Fruit fly (Drosophila melanogaster) whole organism, embryonic: ENCODE measurements around the gene CG43163.
A peak's percentile ranks its signal among the peaks of the same experiment; 100 is the strongest.

Experiments used
- ATbp ChIP-seq: fragments of 200-800 bp; sonication (Bioruptor generic); optimal IDR thresholded peaks from 2 replicates; lab custom pipeline; 2017; ENCODE audit warnings: missing biosample characterization, mild to moderate bottlenecking, missing genetic modification characterization, missing genetic modification reagents
- CG10209 ChIP-seq: fragments of 200-800 bp; sonication (Bioruptor generic); optimal IDR thresholded peaks from 3 replicates; lab custom pipeline; 2017; ENCODE audit warnings: missing biosample characterization, mild to moderate bottlenecking, missing genetic modification characterization, missing genetic modification reagents
- CG1024 ChIP-seq: fragments of 200-800 bp; sonication (Bioruptor generic); IDR thresholded peaks from 2 replicates; pipeline ENCODE4 v1.3.6; 2022; ENCODE audit warnings: missing biosample characterization, missing genetic modification characterization
- CG12744 ChIP-seq: fragments of 200-800 bp; sonication (Bioruptor generic); optimal IDR thresholded peaks from 2 replicates; lab custom pipeline; 2016; ENCODE audit warnings: missing biosample characterization, missing genetic modification characterization
- CG14014 ChIP-seq: fragments of 200-800 bp; sonication (Bioruptor generic); IDR thresholded peaks from 2 replicates; pipeline ENCODE4 v1.3.6; 2022; ENCODE audit warnings: missing biosample characterization, missing genetic modification characterization
- CG15011 ChIP-seq: fragments of 200-800 bp; sonication (Bioruptor generic); optimal IDR thresholded peaks from 3 replicates; lab custom pipeline; 2018; ENCODE audit warnings: missing biosample characterization, mild to moderate bottlenecking, missing genetic modification characterization
- CG1529 ChIP-seq: fragments of 200-800 bp; sonication (Bioruptor generic); optimal IDR thresholded peaks from 3 replicates; lab custom pipeline; 2018; ENCODE audit warnings: missing biosample characterization, missing genetic modification characterization
- CG17359 ChIP-seq: fragments of 200-800 bp; sonication (Bioruptor generic); optimal IDR thresholded peaks from 3 replicates; lab custom pipeline; 2018; ENCODE audit warnings: missing biosample characterization, mild to moderate bottlenecking, missing genetic modification characterization, moderate library complexity
- CG2116 ChIP-seq: fragments of 200-800 bp; sonication (Bioruptor generic); optimal IDR thresholded peaks from 3 replicates; lab custom pipeline; 2018; ENCODE audit warnings: missing biosample characterization, mild to moderate bottlenecking, missing genetic modification characterization
- CG2199 ChIP-seq: fragments of 200-800 bp; sonication (Bioruptor generic); IDR thresholded peaks from 3 replicates; pipeline ENCODE4 v1.3.6; 2022; ENCODE audit warnings: missing biosample characterization, missing genetic modification characterization
- CG3995 ChIP-seq: fragments of 200-800 bp; sonication (Bioruptor generic); optimal IDR thresholded peaks from 3 replicates; lab custom pipeline; 2016; ENCODE audit warnings: missing biosample characterization, missing genetic modification characterization
- CG43689 ChIP-seq: fragments of 200-800 bp; sonication (Bioruptor generic); IDR thresholded peaks from 2 replicates; pipeline ENCODE4 v1.3.6; 2022; ENCODE audit warnings: missing biosample characterization, missing genetic modification characterization
- CG4854 ChIP-seq: fragments of 200-800 bp; sonication (Bioruptor generic); optimal IDR thresholded peaks from 2 replicates; lab custom pipeline; 2016; ENCODE audit warnings: missing biosample characterization, missing genetic modification characterization, inconsistent platforms
- CG7928 ChIP-seq: fragments of 200-800 bp; sonication (Bioruptor generic); optimal IDR thresholded peaks from 2 replicates; lab custom pipeline; 2017; ENCODE audit warnings: missing biosample characterization, mild to moderate bottlenecking, missing genetic modification characterization
- D19A ChIP-seq: fragments of 200-800 bp; optimal IDR thresholded peaks from 3 replicates; lab custom pipeline; 2019; ENCODE audit warnings: missing biosample characterization, mild to moderate bottlenecking, missing genetic modification characterization, moderate library complexity
- Dek ChIP-seq: fragments of 200-800 bp; sonication (Bioruptor generic); optimal IDR thresholded peaks from 3 replicates; lab custom pipeline; 2019; ENCODE audit warnings: missing biosample characterization, mild to moderate bottlenecking, missing genetic modification characterization, moderate library complexity
- Dll ChIP-seq: fragments of 200-800 bp; sonication (Bioruptor generic); IDR thresholded peaks from 4 replicates; pipeline ENCODE4 v1.3.6; 2022; ENCODE audit warnings: missing biosample characterization, missing genetic modification characterization; ENCODE audit not compliant: partially characterized antibody
- Ets65A ChIP-seq: fragments of 200-800 bp; sonication (Bioruptor generic); peaks from one replicate; lab custom pipeline; 2016; ENCODE audit warnings: missing biosample characterization, missing genetic modification characterization
- Hmx ChIP-seq: fragments of 200-800 bp; sonication (Bioruptor generic); optimal IDR thresholded peaks from 2 replicates; lab custom pipeline; 2016; ENCODE audit warnings: missing biosample characterization, missing genetic modification characterization
- NfI ChIP-seq: fragments of 200-800 bp; sonication (Bioruptor generic); optimal IDR thresholded peaks from 3 replicates; lab custom pipeline; 2018; ENCODE audit warnings: missing biosample characterization, mild to moderate bottlenecking, missing genetic modification characterization, moderate library complexity
- Pdp1 ChIP-seq, 2 experiments: fragments of 200-800 bp; sonication (Bioruptor generic); optimal IDR thresholded peaks; 3 replicates each; lab custom pipeline; 2016; ENCODE audit warnings: missing biosample characterization in 2 of 2, missing genetic modification characterization in 2 of 2, mild to moderate bottlenecking in 1 of 2, moderate library complexity in 1 of 2
- Side ChIP-seq: fragments of 200-800 bp; sonication (Bioruptor generic); optimal IDR thresholded peaks from 2 replicates; lab custom pipeline; 2016; ENCODE audit warnings: missing biosample characterization, missing genetic modification characterization
- Trl ChIP-seq, 3 experiments: fragments of >200 bp in 2 of 3; fragments of 200-800 bp in 1 of 3; sonication (Bioruptor generic) in 1 of 3; optimal IDR thresholded peaks; 2 replicates in 1 of 3; 3 replicates in 2 of 3; lab custom pipeline; 2016 to 2017; ENCODE audit warnings: missing biosample characterization in 1 of 3, missing genetic modification characterization in 1 of 3
- Usf ChIP-seq: fragments of 200-800 bp; sonication (Bioruptor generic); optimal IDR thresholded peaks from 2 replicates; lab custom pipeline; 2017; ENCODE audit warnings: missing genotype, missing biosample characterization, missing genetic modification characterization
- chm ChIP-seq: fragments of 200-800 bp; sonication (Bioruptor generic); IDR thresholded peaks from 2 replicates; pipeline ENCODE4 v1.3.6; 2022; ENCODE audit warnings: missing biosample characterization, missing genetic modification characterization
- emc ChIP-seq: fragments of 200-800 bp; sonication (Bioruptor generic); optimal IDR thresholded peaks from 2 replicates; lab custom pipeline; 2016; ENCODE audit warnings: missing biosample characterization, missing genetic modification characterization
- ftz-f1 ChIP-seq: fragments of 200-800 bp; sonication (Bioruptor generic); optimal IDR thresholded peaks from 2 replicates; lab custom pipeline; 2016; ENCODE audit warnings: missing biosample characterization, missing genetic modification characterization
- gcm ChIP-seq: fragments of 200-800 bp; sonication (Bioruptor generic); optimal IDR thresholded peaks from 2 replicates; lab custom pipeline; 2019; ENCODE audit warnings: missing biosample characterization, mild to moderate bottlenecking, missing genetic modification characterization, moderate library complexity
- hb ChIP-seq: fragments of 200-800 bp; sonication (Bioruptor generic); IDR thresholded peaks from 3 replicates; pipeline ENCODE4 v1.3.6; 2022; ENCODE audit warnings: missing biosample characterization, missing genetic modification characterization; ENCODE audit not compliant: partially characterized antibody
- jumu ChIP-seq: fragments of 200-800 bp; sonication (Bioruptor generic); optimal IDR thresholded peaks from 3 replicates; lab custom pipeline; 2016; ENCODE audit warnings: missing biosample characterization, missing genetic modification characterization
- kni ChIP-seq: fragments of 200-800 bp; sonication (Bioruptor generic); optimal IDR thresholded peaks from 3 replicates; lab custom pipeline; 2017; ENCODE audit warnings: mild to moderate bottlenecking, missing biosample characterization, missing genetic modification reagents, missing genetic modification characterization
- luna ChIP-seq: fragments of 200-800 bp; sonication (Bioruptor generic); optimal IDR thresholded peaks from 2 replicates; lab custom pipeline; 2016; ENCODE audit warnings: missing biosample characterization, missing genetic modification characterization
- oc ChIP-seq: fragments of 200-800 bp; sonication (Bioruptor generic); optimal IDR thresholded peaks from 2 replicates; lab custom pipeline; 2018; ENCODE audit warnings: missing biosample characterization, mild to moderate bottlenecking, missing genetic modification characterization, moderate library complexity
- onecut ChIP-seq: fragments of 200-800 bp; sonication (Bioruptor generic); IDR thresholded peaks from 2 replicates; pipeline ENCODE4 v1.3.6; 2022; ENCODE audit warnings: missing biosample characterization, missing genetic modification characterization
- psq ChIP-seq: fragments of 200-800 bp; sonication (Bioruptor generic); optimal IDR thresholded peaks from 2 replicates; lab custom pipeline; 2017; ENCODE audit warnings: missing biosample characterization, missing genetic modification characterization
- row ChIP-seq: fragments of 200-800 bp; sonication (Bioruptor generic); IDR thresholded peaks from 3 replicates; pipeline ENCODE4 v1.3.6; 2022; ENCODE audit warnings: missing biosample characterization, missing genetic modification characterization
- sd ChIP-seq: fragments of 200-800 bp; sonication (Bioruptor generic); optimal IDR thresholded peaks from 3 replicates; lab custom pipeline; 2018; ENCODE audit warnings: missing biosample characterization, mild to moderate bottlenecking, missing genetic modification characterization, moderate library complexity
- sens ChIP-seq: fragments of 200-800 bp; sonication (Bioruptor generic); peaks from one replicate; lab custom pipeline; 2016; ENCODE audit warnings: missing biosample characterization, missing genetic modification characterization
- slou ChIP-seq: fragments of 200-800 bp; sonication (Bioruptor generic); optimal IDR thresholded peaks from 3 replicates; lab custom pipeline; 2016; ENCODE audit warnings: missing biosample characterization, missing genetic modification characterization
- sob ChIP-seq: fragments of 200-800 bp; sonication (Bioruptor generic); IDR thresholded peaks from 2 replicates; pipeline ENCODE4 v1.3.6; 2022; ENCODE audit warnings: missing biosample characterization, missing genetic modification characterization
- sqz ChIP-seq: fragments of 200-800 bp; sonication (Bioruptor generic); optimal IDR thresholded peaks from 3 replicates; lab custom pipeline; 2018; ENCODE audit warnings: missing biosample characterization, mild to moderate bottlenecking, missing genetic modification characterization
- stc ChIP-seq: fragments of 200-800 bp; sonication (Bioruptor generic); IDR thresholded peaks from 2 replicates; pipeline ENCODE4 v1.3.6; 2022; ENCODE audit warnings: missing biosample characterization, missing genetic modification characterization
- sug ChIP-seq: fragments of 200-800 bp; optimal IDR thresholded peaks from 2 replicates; lab custom pipeline; 2019; ENCODE audit warnings: missing biosample characterization, mild to moderate bottlenecking, missing genetic modification characterization, moderate library complexity
- tgo ChIP-seq: fragments of 200-800 bp; sonication (Bioruptor generic); IDR thresholded peaks from 3 replicates; pipeline ENCODE4 v1.3.6; 2022; ENCODE audit warnings: missing biosample characterization, missing genetic modification characterization
- tll ChIP-seq, 2 experiments: fragments of 200-800 bp in 1 of 2; fragments of >200 bp in 1 of 2; sonication (Bioruptor generic) in 1 of 2; optimal IDR thresholded peaks; 2 replicates each; lab custom pipeline; 2017 to 2019; ENCODE audit warnings: missing biosample characterization in 2 of 2, missing genetic modification characterization in 2 of 2, mild to moderate bottlenecking in 1 of 2, moderate library complexity in 1 of 2
- vvl ChIP-seq: fragments of 200-800 bp; sonication (Bioruptor generic); IDR thresholded peaks from 2 replicates; pipeline ENCODE4 v1.3.6; 2022; ENCODE audit warnings: missing biosample characterization, missing genetic modification characterization
- z ChIP-seq: fragments of 200-800 bp; sonication (Bioruptor generic); IDR thresholded peaks from 3 replicates; pipeline ENCODE4 v1.3.6; 2022; ENCODE audit warnings: missing biosample characterization, missing genetic modification characterization
- zen ChIP-seq: fragments of 200-800 bp; sonication (Bioruptor generic); optimal IDR thresholded peaks from 3 replicates; lab custom pipeline; 2018; ENCODE audit warnings: missing biosample characterization, mild to moderate bottlenecking, missing genetic modification characterization, moderate library complexity
- zfh1 ChIP-seq: fragments of 200-800 bp; sonication (Bioruptor generic); IDR thresholded peaks from 3 replicates; pipeline ENCODE4 v1.3.6; 2022; ENCODE audit warnings: missing biosample characterization, missing genetic modification characterization
- zfh2 ChIP-seq: fragments of 200-800 bp; sonication (Bioruptor generic); optimal IDR thresholded peaks from 2 replicates; lab custom pipeline; 2016; ENCODE audit warnings: missing biosample characterization, missing genetic modification characterization

Gene CG43163

DNA sequence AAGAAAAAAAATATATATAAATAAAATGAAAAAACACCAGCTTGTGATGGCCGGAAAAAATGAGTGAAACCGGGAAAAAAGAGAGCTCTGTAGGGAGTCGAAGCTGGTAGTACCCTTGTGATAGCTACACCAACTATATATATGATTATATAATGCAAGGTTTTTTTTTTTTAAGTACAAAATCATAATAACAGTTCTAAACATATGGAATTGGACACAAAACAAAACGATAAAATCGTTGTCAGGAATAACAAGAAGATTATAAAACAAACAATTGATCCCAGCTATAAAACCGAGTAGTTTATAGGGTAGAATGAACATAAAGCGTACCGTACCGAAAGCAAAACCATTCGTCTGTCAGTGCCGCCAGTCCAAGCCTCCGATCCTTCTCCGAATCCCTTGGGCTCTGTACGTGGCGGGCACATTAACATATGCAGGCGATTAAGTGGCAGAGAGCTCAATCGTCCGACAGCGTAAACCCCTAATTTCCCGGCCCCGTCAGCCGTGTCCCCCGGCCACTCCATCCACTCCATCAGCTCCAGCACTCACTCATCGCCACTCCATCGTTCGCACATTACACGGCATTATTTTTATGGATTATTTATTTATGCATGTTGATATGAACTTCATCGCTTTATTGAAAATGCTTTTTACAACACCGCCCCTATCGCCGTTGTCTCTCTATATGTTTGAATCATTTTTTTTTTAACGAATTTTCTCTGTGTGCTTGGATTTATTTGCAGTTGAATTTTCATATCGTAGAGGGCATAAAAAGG, 45.5 kb downstream of the CG43163 start:
- no peak for TF ChIP-seq ATbp (GFP tag; lab: Kevin White, UChicago)
- TF ChIP-seq CG2199, result 0 out of 3 replicates have a peak, but pooled peaks have one; percentile 61
- TF ChIP-seq CG15011 (GFP tag; lab: Kevin White, UChicago), result no peak
- no peak for TF ChIP-seq CG3995 (GFP tag; lab: Kevin White, UChicago)
- TF ChIP-seq gcm (GFP tag; lab: Kevin White, UChicago), result peak; percentile 44
- TF ChIP-seq CG43689 (GFP tag; lab: Robert Waterston, UW), result no peak
- TF ChIP-seq hb, result no peak
- TF ChIP-seq tll (GFP tag; optimal IDR thresholded peaks at IDR 0.05; lab: Kevin White, UChicago), result no peak
- TF ChIP-seq Ets65A (GFP tag; lab: Kevin White, UChicago), result no peak
- TF ChIP-seq row (GFP tag; lab: Robert Waterston, UW), result peak; percentile 45; the same call in 2 of the 3 replicates
- TF ChIP-seq CG14014 (GFP tag; lab: Robert Waterston, UW), result no peak
- no peak for TF ChIP-seq emc (GFP tag; lab: Kevin White, UChicago)
- TF ChIP-seq zfh2 (GFP tag; lab: Kevin White, UChicago), result no peak
- peak; percentile 8 for TF ChIP-seq sqz
- TF ChIP-seq luna (GFP tag; lab: Kevin White, UChicago), result no peak
- no peak for TF ChIP-seq psq (GFP tag; lab: Kevin White, UChicago)
- no peak for TF ChIP-seq jumu (GFP tag; lab: Kevin White, UChicago)
- TF ChIP-seq onecut (GFP tag; lab: Robert Waterston, UW), result no peak
- peak; percentile 45 for TF ChIP-seq D19A (tag; lab: Kevin White, UChicago)
- no peak for TF ChIP-seq Hmx (GFP tag; lab: Kevin White, UChicago)
- no peak for TF ChIP-seq Side (GFP tag; lab: Kevin White, UChicago)
- TF ChIP-seq sd, result no peak
- no peak for TF ChIP-seq CG10209 (GFP tag; lab: Kevin White, UChicago)
- peak; percentile 88 for TF ChIP-seq oc (tag; lab: Kevin White, UChicago)
- TF ChIP-seq CG7928 (GFP tag; lab: Kevin White, UChicago), result no peak
- TF ChIP-seq Trl (optimal IDR thresholded peaks at IDR 0.05; lab: Kevin White, UChicago), result no peak
- no peak for TF ChIP-seq Trl (GFP tag; optimal IDR thresholded peaks at IDR 0.05; lab: Kevin White, UChicago)
- TF ChIP-seq Dek, result peak; percentile 3
- TF ChIP-seq CG12744 (GFP tag; lab: Kevin White, UChicago), result no peak
- peak; percentile 77 for TF ChIP-seq sens (GFP tag; lab: Kevin White, UChicago)
- 0 out of 4 replicates have a peak, but pooled peaks have one; percentile 12 for TF ChIP-seq Dll (GFP tag; lab: Robert Waterston, UW)
- no peak for TF ChIP-seq Usf
- no peak for TF ChIP-seq zfh1 (GFP tag; lab: Robert Waterston, UW)
- no peak for TF ChIP-seq CG2116 (GFP tag; lab: Kevin White, UChicago)
- no peak for TF ChIP-seq sob (GFP tag; lab: Robert Waterston, UW)
- no peak for TF ChIP-seq CG1024 (GFP tag; lab: Robert Waterston, UW)
- no peak for TF ChIP-seq NfI (GFP tag; lab: Kevin White, UChicago)
- no peak for TF ChIP-seq CG4854
- no peak for TF ChIP-seq stc (GFP tag; lab: Robert Waterston, UW)
- TF ChIP-seq slou (GFP tag; lab: Kevin White, UChicago), result no peak
- no peak for TF ChIP-seq CG17359
- TF ChIP-seq kni, result peak; percentile 89
- TF ChIP-seq CG1529, result no peak
- TF ChIP-seq tgo (GFP tag; lab: Robert Waterston, UW), result no peak
- TF ChIP-seq vvl (GFP tag; lab: Robert Waterston, UW), result peak; percentile 59; the same call in 1 of the 2 replicates
- peak in 1 of 2 experiments; percentile 72 for TF ChIP-seq Pdp1 (GFP tag; optimal IDR thresholded peaks at IDR 0.05; lab: Kevin White, UChicago)
- peak; percentile 56; the same call in 1 of the 2 replicates for TF ChIP-seq chm
- TF ChIP-seq zen (tag; lab: Kevin White, UChicago), result no peak
- TF ChIP-seq z, result peak; percentile 71
- TF ChIP-seq ftz-f1 (GFP tag; lab: Kevin White, UChicago), result no peak
- no peak for TF ChIP-seq sug
